Fruit fly (Drosophila melanogaster) whole organism, adult: ENCODE measurements around the gene Ir25a.

Experiments
- CG1620 ChIP-seq: fragments of 200-800 bp; sonication (Bioruptor generic); optimal IDR thresholded peaks from 2 replicates; lab custom pipeline; 2016; ENCODE audit warnings: missing biosample characterization, missing genetic modification characterization
- CG5204 ChIP-seq: fragments of 200-800 bp; sonication (Bioruptor generic); optimal IDR thresholded peaks from 2 replicates; lab custom pipeline; 2016; ENCODE audit warnings: missing biosample characterization, missing genetic modification characterization
- CG7045 ChIP-seq: fragments of 200-800 bp; sonication (Bioruptor generic); optimal IDR thresholded peaks from 2 replicates; lab custom pipeline; 2017; ENCODE audit warnings: missing biosample characterization, mild to moderate bottlenecking, missing genetic modification characterization
- Clk ChIP-seq: fragments of 200-800 bp; sonication (Bioruptor generic); optimal IDR thresholded peaks from 2 replicates; lab custom pipeline; 2017; ENCODE audit warnings: missing biosample characterization, missing genetic modification characterization
- Crg-1 ChIP-seq: fragments of 200-800 bp; sonication (Bioruptor generic); optimal IDR thresholded peaks from 2 replicates; lab custom pipeline; 2016; ENCODE audit warnings: missing biosample characterization, missing genetic modification characterization
- bab1 ChIP-seq: fragments of 200-800 bp; sonication (Bioruptor generic); optimal IDR thresholded peaks from 3 replicates; lab custom pipeline; 2019; ENCODE audit warnings: missing biosample characterization, mild to moderate bottlenecking, missing genetic modification characterization, moderate library complexity
- ovo ChIP-seq: fragments of 200-800 bp; sonication (Bioruptor generic); optimal IDR thresholded peaks from 2 replicates; lab custom pipeline; 2016; ENCODE audit warnings: missing biosample characterization, missing genetic modification characterization
- toe ChIP-seq: fragments of 200-800 bp; sonication (Bioruptor generic); optimal IDR thresholded peaks from 2 replicates; lab custom pipeline; 2016; ENCODE audit warnings: missing biosample characterization, missing genetic modification characterization

DNA sequence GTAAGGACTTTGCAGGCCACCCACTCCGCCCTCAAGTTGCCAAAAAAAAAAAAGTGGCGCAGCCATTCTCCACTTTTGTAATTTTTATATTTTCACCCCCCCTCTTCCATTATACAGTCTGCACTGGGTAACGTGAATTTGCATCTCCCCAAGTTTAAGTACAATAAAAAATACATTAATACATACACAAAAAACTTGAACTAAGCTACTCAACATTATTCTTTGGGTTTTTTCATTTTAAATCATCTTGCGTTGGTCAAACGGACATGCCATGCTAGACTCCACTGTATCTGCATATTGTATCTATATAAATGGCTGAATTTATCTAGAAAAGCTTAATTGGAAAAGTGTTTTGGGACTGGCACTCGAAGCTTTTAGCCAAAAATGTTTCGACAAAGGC, 26.4 kb upstream of the Ir25a start:
- TF ChIP-seq CG5204 (GFP tag; lab: Kevin White, UChicago) (no peak), CG7045 (no peak), ovo (GFP tag; lab: Kevin White, UChicago) (no peak), bab1 (GFP tag; lab: Kevin White, UChicago) (no peak), Crg-1 (no peak), Clk (GFP tag; lab: Kevin White, UChicago) (no peak), CG1620 (no peak), toe (GFP tag; lab: Kevin White, UChicago) (no peak)
